Worm (Caenorhabditis elegans): Measurements from ENCODE around the gene B0218.5.
"Not testable (repeated sequence)": the region's sequence is repeated elsewhere in the genome, so short reads cannot be mapped to it uniquely, and the experiment has no call there.

B0218.5 gene

ce11 chrIV:8136005-8136512 lies 21.0 kb downstream of the B0218.5 start, which contains the start of the genes isp-1 and islo-1:
Gene isp-1, minus strand, starts transcription at chrIV:8136055.
Gene islo-1, plus strand, starts transcription at chrIV:8136389.
- no peak for TF ChIP-seq ref-1 (GFP tag; conservative IDR thresholded peaks at IDR 0.05)
- no peak for TF ChIP-seq med-1 (GFP tag; optimal IDR thresholded peaks at IDR 0.05; ENCODE audit: insufficient read depth)
- TF ChIP-seq ztf-29 (GFP tag; IDR thresholded peaks at IDR 0.05): no peak
- no peak for TF ChIP-seq klf-2 (GFP tag; conservative IDR thresholded peaks at IDR 0.05)
- TF ChIP-seq flt-1 (GFP tag; IDR thresholded peaks at IDR 0.05): no peak
- no peak for TF ChIP-seq T22C8.4 (GFP tag; IDR thresholded peaks at IDR 0.05)
- TF ChIP-seq tab-1 (GFP tag; IDR thresholded peaks at IDR 0.05): 0 out of 2 replicates have a peak, but pooled peaks have one; percentile 16
- TF ChIP-seq ztf-23 (GFP tag; IDR thresholded peaks at IDR 0.05): 0 out of 2 replicates have a peak, but pooled peaks have one; percentile 31
- no peak for TF ChIP-seq cog-1 (tag; optimal IDR thresholded peaks at IDR 0.05)

ce11 chrIV:8133536-8133935 lies 23.5 kb downstream of the B0218.5 start, which contains the start of gene sph-1:
Gene sph-1, minus strand, starts transcription at chrIV:8133558.
- TF ChIP-seq klf-2 (GFP tag; conservative IDR thresholded peaks at IDR 0.05) (no peak), med-1 (GFP tag; optimal IDR thresholded peaks at IDR 0.05; ENCODE audit: insufficient read depth) (no peak), tab-1 (GFP tag; IDR thresholded peaks at IDR 0.05) (no peak), ref-1 (GFP tag; conservative IDR thresholded peaks at IDR 0.05) (no peak), flt-1 (GFP tag; IDR thresholded peaks at IDR 0.05) (no peak), ztf-29 (GFP tag; IDR thresholded peaks at IDR 0.05) (no peak), ztf-23 (GFP tag; IDR thresholded peaks at IDR 0.05) (no peak), cog-1 (tag; optimal IDR thresholded peaks at IDR 0.05) (no peak), T22C8.4 (GFP tag; IDR thresholded peaks at IDR 0.05) (no peak)

ce11 chrIV:8130131-8130611 lies 26.9 kb downstream of the B0218.5 start, which contains the start of the genes ndub-11 and moc-3:
Gene ndub-11, minus strand, starts transcription at chrIV:8130231.
Gene moc-3, plus strand, starts transcription at chrIV:8130561.
- TF ChIP-seq tab-1 (GFP tag; IDR thresholded peaks at IDR 0.05): no peak
- no peak for TF ChIP-seq cog-1 (tag; optimal IDR thresholded peaks at IDR 0.05)
- TF ChIP-seq T22C8.4 (GFP tag; IDR thresholded peaks at IDR 0.05): no peak
- TF ChIP-seq klf-2 (GFP tag; conservative IDR thresholded peaks at IDR 0.05): no peak
- TF ChIP-seq med-1 (GFP tag; optimal IDR thresholded peaks at IDR 0.05; ENCODE audit: insufficient read depth): no peak
- TF ChIP-seq flt-1 (GFP tag; IDR thresholded peaks at IDR 0.05): no peak
- no peak for TF ChIP-seq ztf-29 (GFP tag; IDR thresholded peaks at IDR 0.05)
- TF ChIP-seq ref-1 (GFP tag; conservative IDR thresholded peaks at IDR 0.05): no peak
- TF ChIP-seq ztf-23 (GFP tag; IDR thresholded peaks at IDR 0.05): no peak

ce11 chrIV:8127430-8127829 lies 29.6 kb downstream of the B0218.5 start:
- TF ChIP-seq T22C8.4 (GFP tag; IDR thresholded peaks at IDR 0.05): no peak
- no peak for TF ChIP-seq ztf-29 (GFP tag; IDR thresholded peaks at IDR 0.05)
- TF ChIP-seq tab-1 (GFP tag; IDR thresholded peaks at IDR 0.05): no peak
- no peak for TF ChIP-seq med-1 (GFP tag; optimal IDR thresholded peaks at IDR 0.05; ENCODE audit: insufficient read depth)
- TF ChIP-seq cog-1 (tag; optimal IDR thresholded peaks at IDR 0.05): no peak
- no peak for TF ChIP-seq flt-1 (GFP tag; IDR thresholded peaks at IDR 0.05)
- TF ChIP-seq klf-2 (GFP tag; conservative IDR thresholded peaks at IDR 0.05): no peak
- TF ChIP-seq ztf-23 (GFP tag; IDR thresholded peaks at IDR 0.05): no peak

- no peak for TF ChIP-seq ztf-23 (GFP tag; IDR thresholded peaks at IDR 0.05)
- no peak for TF ChIP-seq ref-1 (GFP tag; conservative IDR thresholded peaks at IDR 0.05)
- no peak for TF ChIP-seq klf-2 (GFP tag; conservative IDR thresholded peaks at IDR 0.05)
- TF ChIP-seq ztf-29 (GFP tag; IDR thresholded peaks at IDR 0.05): no peak
- no peak for TF ChIP-seq flt-1 (GFP tag; IDR thresholded peaks at IDR 0.05)
- no peak for TF ChIP-seq med-1 (GFP tag; optimal IDR thresholded peaks at IDR 0.05; ENCODE audit: insufficient read depth)
- TF ChIP-seq T22C8.4 (GFP tag; IDR thresholded peaks at IDR 0.05): no peak
- no peak for TF ChIP-seq tab-1 (GFP tag; IDR thresholded peaks at IDR 0.05)
- no peak for TF ChIP-seq cog-1 (tag; optimal IDR thresholded peaks at IDR 0.05)
Measured at ce11 chrIV:8126902-8127301, 30.2 kb downstream of the B0218.5 start, which contains the start of gene ceph-41. Gene ceph-41, plus strand, starts transcription at chrIV:8127202.

- TF ChIP-seq ztf-29 (GFP tag; IDR thresholded peaks at IDR 0.05); klf-2 (GFP tag; conservative IDR thresholded peaks at IDR 0.05); med-1 (GFP tag; optimal IDR thresholded peaks at IDR 0.05; ENCODE audit: insufficient read depth): not testable (repeated sequence)
Measured at ce11 chrIV:8122349-8122748, 34.7 kb downstream of the B0218.5 start, which contains the start of gene erp-44.3. Gene erp-44.3, plus strand, starts transcription at chrIV:8122649.

ce11 chrIV:8118790-8119189 lies 38.3 kb downstream of the B0218.5 start, which contains the start of gene F42G8.8:
Gene F42G8.8, plus strand, starts transcription at chrIV:8119090.
- TF ChIP-seq ref-1 (GFP tag; conservative IDR thresholded peaks at IDR 0.05): no peak
- no peak for TF ChIP-seq med-1 (GFP tag; optimal IDR thresholded peaks at IDR 0.05; ENCODE audit: insufficient read depth)
- TF ChIP-seq flt-1 (GFP tag; IDR thresholded peaks at IDR 0.05): no peak
- no peak for TF ChIP-seq ztf-29 (GFP tag; IDR thresholded peaks at IDR 0.05)
- TF ChIP-seq ztf-23 (GFP tag; IDR thresholded peaks at IDR 0.05): no peak
- TF ChIP-seq tab-1 (GFP tag; IDR thresholded peaks at IDR 0.05): no peak
- no peak for TF ChIP-seq T22C8.4 (GFP tag; IDR thresholded peaks at IDR 0.05)
- no peak for TF ChIP-seq klf-2 (GFP tag; conservative IDR thresholded peaks at IDR 0.05)

ce11 chrIV:8115462-8115861 lies 41.6 kb downstream of the B0218.5 start, which contains the start of gene irld-8:
Gene irld-8, plus strand, starts transcription at chrIV:8115762.
- TF ChIP-seq cog-1 (tag; optimal IDR thresholded peaks at IDR 0.05) (no peak), ztf-29 (GFP tag; IDR thresholded peaks at IDR 0.05) (no peak), klf-2 (GFP tag; conservative IDR thresholded peaks at IDR 0.05) (no peak), tab-1 (GFP tag; IDR thresholded peaks at IDR 0.05) (no peak), med-1 (GFP tag; optimal IDR thresholded peaks at IDR 0.05; ENCODE audit: insufficient read depth) (no peak), ref-1 (GFP tag; conservative IDR thresholded peaks at IDR 0.05) (no peak), T22C8.4 (GFP tag; IDR thresholded peaks at IDR 0.05) (no peak), ztf-23 (GFP tag; IDR thresholded peaks at IDR 0.05) (no peak), flt-1 (GFP tag; IDR thresholded peaks at IDR 0.05) (no peak)

ce11 chrIV:8114535-8114934 lies 42.5 kb downstream of the B0218.5 start:
- no peak for TF ChIP-seq cog-1 (tag; optimal IDR thresholded peaks at IDR 0.05)
- TF ChIP-seq flt-1 (GFP tag; IDR thresholded peaks at IDR 0.05): no peak
- TF ChIP-seq T22C8.4 (GFP tag; IDR thresholded peaks at IDR 0.05): no peak
